Worm (Caenorhabditis elegans) whole organism, L2 larva: ENCODE measurements around the gene H19J13.2.

Experiments used
- aly-2 ChIP-seq: fragments of 150-350 bp; optimal IDR thresholded peaks from 2 replicates; lab custom pipeline; 2014; ENCODE audit warnings: missing biosample characterization, missing genetic modification characterization
- crh-2 ChIP-seq: sonication (generic microtip); optimal IDR thresholded peaks from 2 replicates; lab custom pipeline; 2017; ENCODE audit warnings: missing biosample characterization, missing genetic modification characterization
- lin-13 ChIP-seq: fragments of 150-350 bp; optimal IDR thresholded peaks from 2 replicates; lab custom pipeline; 2014; ENCODE audit warnings: missing biosample characterization, missing genetic modification reagents, missing genetic modification characterization
- nhr-10 ChIP-seq: sonication (generic microtip); optimal IDR thresholded peaks from 2 replicates; lab custom pipeline; 2017; ENCODE audit warnings: missing biosample characterization, missing genetic modification characterization
- nhr-237 ChIP-seq: fragments of 150-350 bp; optimal IDR thresholded peaks from 2 replicates; lab custom pipeline; 2014; ENCODE audit warnings: missing biosample characterization, missing genetic modification characterization
- skn-1 ChIP-seq: sonication (generic microtip); optimal IDR thresholded peaks from 2 replicates; lab custom pipeline; 2017; ENCODE audit warnings: missing biosample characterization, missing genetic modification characterization

DNA sequence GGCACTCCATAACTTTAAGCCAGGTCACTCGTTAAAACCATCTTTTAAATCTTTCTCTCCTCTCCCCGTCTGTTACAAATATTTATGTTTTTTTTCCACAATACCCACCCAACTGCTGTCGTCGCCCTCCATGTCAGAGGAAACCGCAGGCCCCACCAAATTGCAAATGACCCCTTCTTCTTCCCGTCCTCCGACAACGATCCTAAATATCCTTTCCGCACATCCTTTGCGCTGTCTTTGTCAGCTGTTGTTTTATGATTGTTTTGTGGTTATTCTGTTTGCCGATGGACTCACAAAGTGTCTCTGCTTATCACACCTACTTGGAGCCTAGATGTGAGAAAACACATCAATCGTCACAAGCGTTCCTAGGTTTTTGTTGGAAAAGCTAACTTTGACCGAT is 25.6 kb downstream of the H19J13.2 start:
- TF ChIP-seq nhr-237 (no peak), skn-1 (tag; lab: Kevin White, UChicago) (no peak), crh-2 (tag; lab: Kevin White, UChicago) (no peak), aly-2 (tag; lab: Kevin White, UChicago) (no peak), lin-13 (GFP tag; lab: Kevin White, UChicago) (no peak), nhr-10 (tag; lab: Kevin White, UChicago) (no peak)
